Worm (Caenorhabditis elegans): ENCODE data around the gene F13H8.1.

Gene F13H8.1

ce11 chrII:6241758-6242157 lies 41.4 kb upstream of the F13H8.1 start, which contains the start of gene T24H7.8:
Gene T24H7.8 (plus strand): TSS chrII:6242058.
- TF ChIP-seq lin-40 (tag; optimal IDR thresholded peaks at IDR 0.05), result no peak
- TF ChIP-seq T07F8.4 (tag; optimal IDR thresholded peaks at IDR 0.05), result no peak
- TF ChIP-seq mel-28 (tag; optimal IDR thresholded peaks at IDR 0.05; ENCODE audit: borderline replicate concordance), result no peak
- TF ChIP-seq tlf-1 (GFP tag; optimal IDR thresholded peaks at IDR 0.05), result no peak
- no peak for TF ChIP-seq Y79H2A.3 (GFP tag; conservative IDR thresholded peaks at IDR 0.05)
- TF ChIP-seq him-1 (tag; optimal IDR thresholded peaks at IDR 0.05), result no peak
- no peak for TF ChIP-seq F37B4.10 (GFP tag; IDR thresholded peaks at IDR 0.05)
- TF ChIP-seq Y56A3A.18 (GFP tag; IDR thresholded peaks at IDR 0.05), result no peak
- TF ChIP-seq sdz-38 (tag; optimal IDR thresholded peaks at IDR 0.05), result no peak
- TF ChIP-seq akir-1 (GFP tag; optimal IDR thresholded peaks at IDR 0.05), result no peak
- TF ChIP-seq F55B11.4 (tag; optimal IDR thresholded peaks at IDR 0.05; ENCODE audit: borderline replicate concordance, insufficient read depth), result no peak
- no peak for TF ChIP-seq atf-7 (tag; optimal IDR thresholded peaks at IDR 0.05)
- no peak for TF ChIP-seq F49E8.2 (tag; optimal IDR thresholded peaks at IDR 0.05; ENCODE audit: insufficient read depth)
- TF ChIP-seq ztf-6 (GFP tag; IDR thresholded peaks at IDR 0.05), result no peak
- no peak for TF ChIP-seq gei-17 (GFP tag; optimal IDR thresholded peaks at IDR 0.05)

- TF ChIP-seq lsy-27 (tag; optimal IDR thresholded peaks at IDR 0.05; ENCODE audit: borderline replicate concordance, insufficient read depth) (no peak), nhr-80 (tag; optimal IDR thresholded peaks at IDR 0.05) (peak; percentile 73)
Observed at ce11 chrII:6244171-6244570, 39.0 kb upstream of the F13H8.1 start, which contains the start of gene tat-4. Gene tat-4 (minus strand): TSS chrII:6244287.

ce11 chrII:6245199-6245702 lies 37.9 kb upstream of the F13H8.1 start, which contains the start of gene blos-4:
Gene blos-4 (plus strand): TSS chrII:6245249.
- TF ChIP-seq unc-130 (GFP tag; optimal IDR thresholded peaks at IDR 0.05) (no peak), ceh-91 (GFP tag; IDR thresholded peaks at IDR 0.05) (no peak), F55B11.4 (tag; optimal IDR thresholded peaks at IDR 0.05; ENCODE audit: borderline replicate concordance, insufficient read depth) (no peak)

ce11 chrII:6246054-6246453 lies 37.1 kb upstream of the F13H8.1 start, which contains the start of gene lelo-1:
Gene lelo-1 (plus strand): TSS chrII:6246354.
- no peak for TF ChIP-seq egrh-3 (GFP tag; IDR thresholded peaks at IDR 0.05)
- TF ChIP-seq ZK185.1 (tag; optimal IDR thresholded peaks at IDR 0.05; ENCODE audit: poor library complexity, severe bottlenecking), result no peak
- no peak for TF ChIP-seq F33H1.4 (GFP tag; IDR thresholded peaks at IDR 0.05)
- no peak for TF ChIP-seq snpc-3.4 (tag; optimal IDR thresholded peaks at IDR 0.05)
- no peak for TF ChIP-seq C17E4.6 (GFP tag; IDR thresholded peaks at IDR 0.05)
- TF ChIP-seq Y79H2A.3 (GFP tag; conservative IDR thresholded peaks at IDR 0.05), result no peak
- no peak for TF ChIP-seq repo-1 (tag; optimal IDR thresholded peaks at IDR 0.05)
- TF ChIP-seq gei-17 (GFP tag; optimal IDR thresholded peaks at IDR 0.05), result no peak
- no peak for TF ChIP-seq ztf-18 (tag; optimal IDR thresholded peaks at IDR 0.05)
- no peak for TF ChIP-seq F23B12.7 (tag; optimal IDR thresholded peaks at IDR 0.05; ENCODE audit: insufficient read depth)
- no peak for TF ChIP-seq egl-18 (GFP tag; IDR thresholded peaks at IDR 0.05)
- no peak for TF ChIP-seq D2030.7 (GFP tag; IDR thresholded peaks at IDR 0.05)
- no peak for TF ChIP-seq ceh-79 (tag; optimal IDR thresholded peaks at IDR 0.05)
- no peak for TF ChIP-seq nfya-1 (tag; optimal IDR thresholded peaks at IDR 0.05; ENCODE audit: borderline replicate concordance, insufficient read depth)
- no peak for TF ChIP-seq pbrm-1 (GFP tag; IDR thresholded peaks at IDR 0.05)
- no peak for TF ChIP-seq ceh-91 (GFP tag; IDR thresholded peaks at IDR 0.05)
- TF ChIP-seq attf-3 (GFP tag; conservative IDR thresholded peaks at IDR 0.05), result no peak
